Worm (Caenorhabditis elegans) whole organism, L2 larva: Measurements from ENCODE around the gene C29G2.3.

Experiments
- C34F6.9 ChIP-seq: fragments of 150-350 bp; optimal IDR thresholded peaks from 2 replicates; lab custom pipeline; 2014; ENCODE audit warnings: missing biosample characterization, missing genetic modification characterization
- F13H6.1 ChIP-seq: sonication (generic microtip); optimal IDR thresholded peaks from 2 replicates; lab custom pipeline; 2016; ENCODE audit warnings: missing genetic modification characterization, missing compliant biosample characterization
- R02D3.7 ChIP-seq: fragments of 150-350 bp; optimal IDR thresholded peaks from 2 replicates; lab custom pipeline; 2014; ENCODE audit warnings: missing biosample characterization, missing genetic modification characterization
- Y55F3AM.14 ChIP-seq: fragments of 200-800 bp; sonication (Bioruptor generic); optimal IDR thresholded peaks from 2 replicates; lab custom pipeline; 2018; ENCODE audit warnings: mild to moderate bottlenecking, missing genetic modification characterization, missing compliant biosample characterization
- ZK546.5 ChIP-seq: sonication (generic microtip); optimal IDR thresholded peaks from 2 replicates; lab custom pipeline; 2017; ENCODE audit warnings: missing biosample characterization, missing genetic modification characterization
- alr-1 ChIP-seq: fragments of 150-350 bp; optimal IDR thresholded peaks from 2 replicates; lab custom pipeline; 2014; ENCODE audit warnings: missing biosample characterization, missing genetic modification characterization
- aly-2 ChIP-seq: fragments of 150-350 bp; optimal IDR thresholded peaks from 2 replicates; lab custom pipeline; 2014; ENCODE audit warnings: missing biosample characterization, missing genetic modification characterization
- ama-1 ChIP-seq: fragments of 150-350 bp; optimal IDR thresholded peaks from 2 replicates; lab custom pipeline; 2018; ENCODE audit warnings: inconsistent platforms
- blmp-1 ChIP-seq: sonication (generic microtip); optimal IDR thresholded peaks from 2 replicates; lab custom pipeline; 2017; ENCODE audit warnings: missing genetic modification characterization, mild to moderate bottlenecking, missing compliant biosample characterization, antibody characterized with exemption, moderate library complexity; ENCODE audit not compliant: insufficient read depth
- crh-2 ChIP-seq: sonication (generic microtip); optimal IDR thresholded peaks from 2 replicates; lab custom pipeline; 2017; ENCODE audit warnings: missing biosample characterization, missing genetic modification characterization
- dmd-4 ChIP-seq: sonication (generic microtip); optimal IDR thresholded peaks from 2 replicates; lab custom pipeline; 2017; ENCODE audit warnings: missing biosample characterization, missing genetic modification characterization
- fos-1 ChIP-seq: fragments of 150-350 bp; optimal IDR thresholded peaks from 2 replicates; lab custom pipeline; 2014; ENCODE audit warnings: missing biosample characterization, missing genetic modification characterization
- lin-11 ChIP-seq: fragments of 150-350 bp; sonication (generic microtip); optimal IDR thresholded peaks from 2 replicates; lab custom pipeline; 2014; ENCODE audit warnings: missing biosample characterization, missing genetic modification characterization, inconsistent platforms, mixed read lengths
- lin-13 ChIP-seq: fragments of 150-350 bp; optimal IDR thresholded peaks from 2 replicates; lab custom pipeline; 2014; ENCODE audit warnings: missing biosample characterization, missing genetic modification reagents, missing genetic modification characterization
- lin-39 ChIP-seq: fragments of 150-350 bp; optimal IDR thresholded peaks from 2 replicates; lab custom pipeline; 2014; ENCODE audit warnings: missing biosample characterization, missing genetic modification reagents, missing genetic modification characterization
- lsy-2 ChIP-seq, 2 experiments: fragments of 150-350 bp in 1 of 2; sonication (generic microtip) in 1 of 2; optimal IDR thresholded peaks; 2 replicates each; lab custom pipeline; 2014 to 2017; ENCODE audit warnings: missing biosample characterization in 2 of 2, missing genetic modification characterization in 2 of 2
- mab-5 ChIP-seq: fragments of 150-350 bp; optimal IDR thresholded peaks from 2 replicates; lab custom pipeline; 2014; ENCODE audit warnings: missing biosample characterization, missing genetic modification characterization
- mdl-1 ChIP-seq, 2 experiments: fragments of 150-350 bp in 1 of 2; sonication (generic microtip) in 1 of 2; optimal IDR thresholded peaks; 2 replicates each; lab custom pipeline; 2017; ENCODE audit warnings: missing biosample characterization in 2 of 2, missing genetic modification characterization in 2 of 2
- nhr-10 ChIP-seq: sonication (generic microtip); optimal IDR thresholded peaks from 2 replicates; lab custom pipeline; 2017; ENCODE audit warnings: missing biosample characterization, missing genetic modification characterization
- nhr-11 ChIP-seq: fragments of 150-350 bp; optimal IDR thresholded peaks from 2 replicates; lab custom pipeline; 2014; ENCODE audit warnings: missing biosample characterization, missing genetic modification characterization
- nhr-12 ChIP-seq: fragments of 150-350 bp; optimal IDR thresholded peaks from 2 replicates; lab custom pipeline; 2014; ENCODE audit warnings: missing biosample characterization, missing genetic modification characterization
- nhr-129 ChIP-seq: fragments of 150-350 bp; optimal IDR thresholded peaks from 2 replicates; lab custom pipeline; 2014; ENCODE audit warnings: missing biosample characterization, missing genetic modification characterization
- nhr-237 ChIP-seq: fragments of 150-350 bp; optimal IDR thresholded peaks from 2 replicates; lab custom pipeline; 2014; ENCODE audit warnings: missing biosample characterization, missing genetic modification characterization
- nhr-25 ChIP-seq: fragments of 150-350 bp; sonication (generic microtip); optimal IDR thresholded peaks from 3 replicates; lab custom pipeline; 2014; ENCODE audit warnings: missing biosample characterization, missing genetic modification characterization
- nhr-6 ChIP-seq: fragments of 150-350 bp; optimal IDR thresholded peaks from 2 replicates; lab custom pipeline; 2014; ENCODE audit warnings: missing biosample characterization, missing genetic modification characterization
- nhr-77 ChIP-seq: fragments of 150-350 bp; optimal IDR thresholded peaks from 2 replicates; lab custom pipeline; 2014; ENCODE audit warnings: missing biosample characterization, missing genetic modification characterization
- peb-1 ChIP-seq: fragments of 150-350 bp; optimal IDR thresholded peaks from 2 replicates; lab custom pipeline; 2014; ENCODE audit warnings: missing biosample characterization, missing genetic modification characterization
- sem-4 ChIP-seq: fragments of 150-350 bp; optimal IDR thresholded peaks from 2 replicates; lab custom pipeline; 2014; ENCODE audit warnings: missing biosample characterization, missing genetic modification reagents, missing genetic modification characterization
- skn-1 ChIP-seq: sonication (generic microtip); optimal IDR thresholded peaks from 2 replicates; lab custom pipeline; 2017; ENCODE audit warnings: missing biosample characterization, missing genetic modification characterization
- sma-3 ChIP-seq: sonication (generic microtip); optimal IDR thresholded peaks from 2 replicates; lab custom pipeline; 2016; ENCODE audit warnings: missing genetic modification reagents, missing genetic modification characterization, missing compliant biosample characterization
- sma-9 ChIP-seq, 2 experiments: fragments of 150-350 bp in 1 of 2; sonication (generic microtip) in 1 of 2; optimal IDR thresholded peaks; 2 replicates each; lab custom pipeline; 2014 to 2016; ENCODE audit warnings: missing genetic modification characterization in 2 of 2, mild to moderate bottlenecking in 1 of 2, missing biosample characterization in 1 of 2, missing compliant biosample characterization in 1 of 2, missing genetic modification reagents in 1 of 2, moderate library complexity in 1 of 2
- snpc-4 ChIP-seq: fragments of 150-350 bp; optimal IDR thresholded peaks from 2 replicates; lab custom pipeline; 2014; ENCODE audit warnings: missing biosample characterization, missing genetic modification characterization
- unc-39 ChIP-seq: fragments of 150-350 bp; optimal IDR thresholded peaks from 2 replicates; lab custom pipeline; 2014; ENCODE audit warnings: missing biosample characterization, missing genetic modification characterization
- unc-55 ChIP-seq: fragments of 150-350 bp; sonication (generic microtip); optimal IDR thresholded peaks from 3 replicates; lab custom pipeline; 2014; ENCODE audit warnings: missing biosample characterization, missing genetic modification reagents, missing genetic modification characterization
- unc-62 ChIP-seq: fragments of 150-350 bp; optimal IDR thresholded peaks from 2 replicates; lab custom pipeline; 2014; ENCODE audit warnings: missing biosample characterization, missing genetic modification reagents, missing genetic modification characterization
- ztf-1 ChIP-seq: fragments of 200-800 bp; sonication (Bioruptor generic); conservative IDR thresholded peaks from 2 replicates; pipeline ENCODE4 v1.3.6; 2022; ENCODE audit warnings: missing genetic modification characterization, missing compliant biosample characterization
- ztf-4 ChIP-seq: fragments of 150-350 bp; optimal IDR thresholded peaks from 2 replicates; lab custom pipeline; 2014; ENCODE audit warnings: missing biosample characterization, missing genetic modification characterization

C29G2.3 gene

ce11 chrV:2573881-2574280 is 6.8 kb upstream of the C29G2.3 start, which contains the start of gene nhr-290:
nhr-290 (plus strand) TSS chrV:2574181.
- no peak for TF ChIP-seq ama-1
- TF ChIP-seq skn-1 (tag; lab: Kevin White, UChicago) = no peak
- TF ChIP-seq dmd-4 (tag; lab: Kevin White, UChicago) = no peak
- TF ChIP-seq sma-9 (GFP tag; optimal IDR thresholded peaks at IDR 0.05; lab: Kevin White, UChicago) = no peak
- TF ChIP-seq sma-9 (tag; optimal IDR thresholded peaks at IDR 0.05; lab: Kevin White, UChicago) = no peak
- TF ChIP-seq fos-1 (tag; lab: Kevin White, UChicago) = no peak
- TF ChIP-seq lsy-2 (tag; optimal IDR thresholded peaks at IDR 0.05; lab: Kevin White, UChicago) = no peak
- TF ChIP-seq unc-55 = no peak
- no peak for TF ChIP-seq alr-1 (tag; lab: Kevin White, UChicago)
- no peak for TF ChIP-seq blmp-1 (tag; lab: Kevin White, UChicago)
- no peak for TF ChIP-seq snpc-4
- no peak for TF ChIP-seq peb-1 (tag; lab: Kevin White, UChicago)
- TF ChIP-seq lin-11 (tag; lab: Kevin White, UChicago) = no peak
- TF ChIP-seq lin-39 (tag; lab: Kevin White, UChicago) = no peak
- no peak for TF ChIP-seq crh-2 (tag; lab: Kevin White, UChicago)

ce11 chrV:2575716-2576115 is 5.0 kb upstream of the C29G2.3 start:
- TF ChIP-seq lin-11 (tag; lab: Kevin White, UChicago) (no peak), mab-5 (no peak), C34F6.9 (tag; lab: Kevin White, UChicago) (no peak), F13H6.1 (tag; lab: Kevin White, UChicago) (no peak), unc-62 (GFP tag; lab: Kevin White, UChicago) (no peak), nhr-10 (tag; lab: Kevin White, UChicago) (no peak), peb-1 (tag; lab: Kevin White, UChicago) (no peak), nhr-11 (no peak), lin-13 (GFP tag; lab: Kevin White, UChicago) (no peak), lsy-2 (tag; optimal IDR thresholded peaks at IDR 0.05; lab: Kevin White, UChicago) (no peak), Y55F3AM.14 (GFP tag; lab: Kevin White, UChicago) (no peak), sem-4 (no peak), aly-2 (tag; lab: Kevin White, UChicago) (no peak), lin-39 (tag; lab: Kevin White, UChicago) (no peak), R02D3.7 (tag; lab: Kevin White, UChicago) (no peak), sma-3 (GFP tag; lab: Kevin White, UChicago) (no peak), unc-39 (tag; lab: Kevin White, UChicago) (no peak), ZK546.5 (tag; lab: Kevin White, UChicago) (no peak), sma-9 (GFP tag; optimal IDR thresholded peaks at IDR 0.05; lab: Kevin White, UChicago) (no peak), sma-9 (tag; optimal IDR thresholded peaks at IDR 0.05; lab: Kevin White, UChicago) (no peak)

- TF ChIP-seq mdl-1 (tag; optimal IDR thresholded peaks at IDR 0.05; lab: Kevin White, UChicago) (no peak), ztf-1 (GFP tag; lab: Robert Waterston, UW) (no peak), blmp-1 (tag; lab: Kevin White, UChicago) (no peak), ztf-4 (tag; lab: Kevin White, UChicago) (no peak), nhr-77 (tag; lab: Kevin White, UChicago) (no peak), nhr-237 (no peak), sma-3 (GFP tag; lab: Kevin White, UChicago) (no peak), peb-1 (tag; lab: Kevin White, UChicago) (no peak), lin-11 (tag; lab: Kevin White, UChicago) (no peak), nhr-11 (no peak), lin-13 (GFP tag; lab: Kevin White, UChicago) (no peak), nhr-25 (tag; lab: Kevin White, UChicago) (no peak), nhr-12 (tag; lab: Kevin White, UChicago) (no peak), lin-39 (tag; lab: Kevin White, UChicago) (no peak), unc-55 (no peak), nhr-129 (no peak), nhr-6 (no peak), unc-62 (GFP tag; lab: Kevin White, UChicago) (no peak)
- TF ChIP-seq, all 48 proteins: peak for 0
These were observed 3.1 kb upstream of the C29G2.3 start, which contains the start of gene srt-4 for ce11 chrV:2577603-2578002. srt-4 (plus strand) TSS chrV:2577903.
